Worm (Caenorhabditis elegans): ENCODE measurements around the gene clec-158.

DNA sequence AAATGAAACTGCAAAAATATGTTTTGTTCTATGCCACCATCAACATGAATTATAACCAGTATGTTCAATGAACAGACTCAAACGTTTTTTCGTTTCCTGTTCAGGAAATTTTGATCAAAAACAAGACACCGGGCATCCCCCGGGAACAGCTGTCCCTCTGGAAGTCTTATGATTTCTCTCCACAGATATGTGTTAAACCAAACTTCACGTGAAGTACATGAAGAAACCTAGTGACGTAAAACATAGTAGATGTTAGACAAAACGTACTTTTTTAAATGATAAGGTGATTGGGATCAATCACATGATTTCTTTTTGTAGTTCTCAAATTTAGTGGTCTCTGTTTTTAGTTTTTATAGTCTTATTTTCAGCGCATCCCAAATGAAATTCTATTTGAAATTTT is 39.1 kb upstream of the clec-158 start:
- TF ChIP-seq dve-1 (tag; optimal IDR thresholded peaks at IDR 0.05) (no peak), fkh-10 (GFP tag; optimal IDR thresholded peaks at IDR 0.05) (no peak), K02D7.2 (tag; optimal IDR thresholded peaks at IDR 0.05) (no peak)
